Worm (Caenorhabditis elegans): ENCODE measurements around the gene F13C5.3.

F13C5.3 gene

ce11 chrX:593245-593733 is 6.1 kb downstream of the F13C5.3 start:
- TF ChIP-seq nhr-76 (tag; optimal IDR thresholded peaks at IDR 0.05) = peak; percentile 27
- TF ChIP-seq fos-1 (tag; optimal IDR thresholded peaks at IDR 0.05) = no peak
- peak; percentile 64 for TF ChIP-seq ceh-28 (tag; optimal IDR thresholded peaks at IDR 0.05)
- TF ChIP-seq egl-5 (tag; optimal IDR thresholded peaks at IDR 0.05) = peak; percentile 83
- peak; percentile 69 for TF ChIP-seq jun-1 (tag; optimal IDR thresholded peaks at IDR 0.05)
- peak; percentile 74 for TF ChIP-seq elt-2 (tag; optimal IDR thresholded peaks at IDR 0.05)
- TF ChIP-seq unc-62 (GFP tag; optimal IDR thresholded peaks at IDR 0.05) = peak; percentile 54
- TF ChIP-seq ceh-82 (tag; optimal IDR thresholded peaks at IDR 0.05) = no peak
- TF ChIP-seq ama-1 (optimal IDR thresholded peaks at IDR 0.05) = no peak
- TF ChIP-seq zag-1 (tag; optimal IDR thresholded peaks at IDR 0.05) = peak; percentile 14
- peak; percentile 39 for TF ChIP-seq fkh-2 (tag; optimal IDR thresholded peaks at IDR 0.05)
- no peak for TF ChIP-seq ceh-9 (tag; optimal IDR thresholded peaks at IDR 0.05)
- no peak for TF ChIP-seq nhr-12 (tag; optimal IDR thresholded peaks at IDR 0.05)
- no peak for TF ChIP-seq nhr-77 (tag; optimal IDR thresholded peaks at IDR 0.05)
- no peak for TF ChIP-seq nhr-237 (tag; optimal IDR thresholded peaks at IDR 0.05)
- TF ChIP-seq fkh-10 (GFP tag; optimal IDR thresholded peaks at IDR 0.05) = no peak
- peak; percentile 41 for TF ChIP-seq sea-2 (GFP tag; optimal IDR thresholded peaks at IDR 0.05)
- peak; percentile 86 for TF ChIP-seq mdl-1 (tag; optimal IDR thresholded peaks at IDR 0.05)
- peak; percentile 60 for TF ChIP-seq lin-15B (tag; optimal IDR thresholded peaks at IDR 0.05)
- peak; percentile 72 for TF ChIP-seq tbx-2 (tag; optimal IDR thresholded peaks at IDR 0.05)
- no peak for TF ChIP-seq lsy-12 (tag; optimal IDR thresholded peaks at IDR 0.05)
- no peak for TF ChIP-seq mml-1 (tag; optimal IDR thresholded peaks at IDR 0.05)
- TF ChIP-seq nhr-28 (tag; optimal IDR thresholded peaks at IDR 0.05) = no peak
- TF ChIP-seq unc-39 (tag; optimal IDR thresholded peaks at IDR 0.05) = no peak
- TF ChIP-seq pqm-1 (tag; optimal IDR thresholded peaks at IDR 0.05) = peak; percentile 58
- peak; percentile 89 for TF ChIP-seq lin-39 (tag; optimal IDR thresholded peaks at IDR 0.05)
- TF ChIP-seq ztf-11 (tag; optimal IDR thresholded peaks at IDR 0.05) = no peak
- no peak for TF ChIP-seq ceh-16 (tag; optimal IDR thresholded peaks at IDR 0.05)
- TF ChIP-seq nhr-23 (tag; optimal IDR thresholded peaks at IDR 0.05) = peak; percentile 8
- TF ChIP-seq egl-27 (tag; optimal IDR thresholded peaks at IDR 0.05) = peak; percentile 43
- no peak for TF ChIP-seq eor-1 (tag; optimal IDR thresholded peaks at IDR 0.05)
- no peak for TF ChIP-seq aly-2 (tag; optimal IDR thresholded peaks at IDR 0.05)
- TF ChIP-seq R02D3.7 (tag; optimal IDR thresholded peaks at IDR 0.05) = peak; percentile 38
- no peak for TF ChIP-seq elt-3 (tag; optimal IDR thresholded peaks at IDR 0.05)
- TF ChIP-seq ztf-4 (tag; optimal IDR thresholded peaks at IDR 0.05) = no peak
- peak; percentile 36 for TF ChIP-seq nhr-25 (tag; optimal IDR thresholded peaks at IDR 0.05)
- TF ChIP-seq nfya-1 (tag; optimal IDR thresholded peaks at IDR 0.05; ENCODE audit: insufficient read depth) = peak; percentile 88
- TF ChIP-seq daf-12 (tag; optimal IDR thresholded peaks at IDR 0.05) = no peak
- peak; percentile 89 for TF ChIP-seq pha-4 (tag; optimal IDR thresholded peaks at IDR 0.05)
- peak; percentile 25 for TF ChIP-seq elt-1 (tag; optimal IDR thresholded peaks at IDR 0.05)
- TF ChIP-seq hmg-11 (tag; optimal IDR thresholded peaks at IDR 0.05) = peak; percentile 97
- TF ChIP-seq ZK546.5 (tag; optimal IDR thresholded peaks at IDR 0.05) = no peak
- peak; percentile 14 for TF ChIP-seq nhr-11 (tag; optimal IDR thresholded peaks at IDR 0.05)
- peak; percentile 66 for TF ChIP-seq snpc-4 (tag; optimal IDR thresholded peaks at IDR 0.05)
- TF ChIP-seq skn-1 (tag; optimal IDR thresholded peaks at IDR 0.05) = peak; percentile 60
- no peak for TF ChIP-seq nhr-67 (tag; optimal IDR thresholded peaks at IDR 0.05)
- no peak for TF ChIP-seq nhr-43 (tag; optimal IDR thresholded peaks at IDR 0.05; ENCODE audit: poor library complexity, severe bottlenecking)

ce11 chrX:591056-591455 is 8.3 kb downstream of the F13C5.3 start:
- no peak for TF ChIP-seq nhr-76 (tag; optimal IDR thresholded peaks at IDR 0.05)
- TF ChIP-seq ceh-28 (tag; optimal IDR thresholded peaks at IDR 0.05) = no peak
- TF ChIP-seq mml-1 (tag; optimal IDR thresholded peaks at IDR 0.05) = no peak
- no peak for TF ChIP-seq pqm-1 (tag; optimal IDR thresholded peaks at IDR 0.05)
- no peak for TF ChIP-seq nhr-77 (tag; optimal IDR thresholded peaks at IDR 0.05)
- TF ChIP-seq mdl-1 (tag; optimal IDR thresholded peaks at IDR 0.05) = no peak
- TF ChIP-seq ztf-4 (tag; optimal IDR thresholded peaks at IDR 0.05) = no peak
- no peak for TF ChIP-seq pha-4 (tag; optimal IDR thresholded peaks at IDR 0.05)

Measured in whole organism, L3 larva.